Worm (Caenorhabditis elegans): ENCODE results near the gene mltn-5.

The mltn-5 gene

DNA sequence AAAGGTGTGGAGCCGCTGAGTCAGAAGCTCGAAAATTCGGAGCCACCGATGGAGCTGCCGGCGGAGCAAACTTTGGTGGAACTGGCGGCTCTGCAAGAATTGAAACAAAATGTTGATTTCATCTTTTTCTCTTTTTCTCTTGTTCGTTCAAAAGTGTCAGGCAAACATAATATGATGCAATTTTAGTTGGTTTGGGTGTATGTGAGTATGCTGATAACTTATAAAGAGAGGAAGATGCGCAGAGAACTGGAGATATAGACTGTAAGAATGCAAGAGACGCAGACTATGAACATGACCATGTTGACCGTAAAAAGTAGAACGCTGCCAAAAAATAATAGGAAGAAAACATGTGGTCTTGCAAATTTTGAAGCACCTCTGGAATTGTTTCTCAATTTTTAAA, 29.1 kb downstream of the mltn-5 start (continued):
- TF ChIP-seq cebp-1 (GFP tag; IDR thresholded peaks at IDR 0.05) (no peak), cebp-1 (tag; optimal IDR thresholded peaks at IDR 0.05) (peak; percentile 34), ztf-26 (tag; optimal IDR thresholded peaks at IDR 0.05) (peak; percentile 60), ceh-58 (GFP tag; IDR thresholded peaks at IDR 0.05) (no peak)

DNA sequence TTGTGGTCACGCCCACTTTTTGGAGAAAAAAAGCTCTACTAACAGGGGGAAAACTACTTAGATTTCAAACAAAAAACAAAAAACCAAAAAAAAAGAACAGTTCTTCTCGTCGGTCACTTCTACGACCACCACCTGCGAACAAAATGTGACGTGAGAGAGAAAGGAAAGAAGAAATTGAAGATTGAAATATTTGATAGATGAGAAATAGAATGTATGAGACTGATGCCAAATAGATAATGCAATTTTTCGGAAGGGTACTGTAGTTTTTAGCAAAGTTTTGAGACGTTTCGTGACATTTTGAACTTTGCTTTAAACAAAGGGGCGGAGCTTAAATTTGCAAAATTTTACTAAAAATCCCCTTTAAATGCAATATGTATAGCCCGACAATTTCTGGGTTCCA, 30.0 kb downstream of the mltn-5 start:
- TF ChIP-seq gei-17 (GFP tag; optimal IDR thresholded peaks at IDR 0.05) (no peak), nhr-80 (tag; optimal IDR thresholded peaks at IDR 0.05) (peak; percentile 22)

DNA sequence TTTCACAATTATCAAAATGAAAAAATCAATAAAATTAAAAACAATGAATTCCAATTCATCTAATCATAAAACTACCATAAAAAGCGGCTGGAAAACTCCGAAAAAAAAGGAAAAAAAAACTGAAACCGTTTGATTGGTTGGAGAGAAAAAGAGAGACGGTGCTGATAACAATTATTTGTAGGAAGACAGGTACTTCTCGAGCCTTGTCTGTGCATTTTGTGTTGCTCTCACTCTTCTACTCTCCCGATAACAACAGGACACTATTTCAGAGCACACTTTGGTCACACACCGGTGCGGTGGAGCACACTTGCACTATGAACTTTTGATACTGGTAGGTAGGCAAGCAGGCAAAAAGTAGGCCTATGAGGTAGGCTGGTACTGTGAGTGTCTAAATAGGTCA, 31.5 kb downstream of the mltn-5 start:
- no peak for TF ChIP-seq lin-54 (GFP tag; optimal IDR thresholded peaks at IDR 0.05)
- no peak for TF ChIP-seq dpff-1 (tag; optimal IDR thresholded peaks at IDR 0.05)
- no peak for TF ChIP-seq F22D6.2 (tag; optimal IDR thresholded peaks at IDR 0.05)
- peak; percentile 92 for TF ChIP-seq nhr-80 (tag; optimal IDR thresholded peaks at IDR 0.05)
- peak; percentile 62 for TF ChIP-seq mcd-1 (GFP tag; IDR thresholded peaks at IDR 0.05)
- no peak for TF ChIP-seq zim-3 (tag; optimal IDR thresholded peaks at IDR 0.05)
- TF ChIP-seq cebp-2 (GFP tag; IDR thresholded peaks at IDR 0.05), result no peak
- no peak for TF ChIP-seq rpc-1 (optimal IDR thresholded peaks at IDR 0.05)
- TF ChIP-seq rpc-1 (tag; optimal IDR thresholded peaks at IDR 0.05), result no peak
- no peak for TF ChIP-seq madf-6 (GFP tag; IDR thresholded peaks at IDR 0.05)
- TF ChIP-seq unc-62 (GFP tag; optimal IDR thresholded peaks at IDR 0.05), result no peak
- peak; percentile 7 for TF ChIP-seq nhr-90 (tag; optimal IDR thresholded peaks at IDR 0.05)
- no peak for TF ChIP-seq hsf-1 (GFP tag; IDR thresholded peaks at IDR 0.05)
- TF ChIP-seq F39B2.1 (GFP tag; IDR thresholded peaks at IDR 0.05), result no peak
- TF ChIP-seq chd-7 (tag; optimal IDR thresholded peaks at IDR 0.05), result peak; percentile 3
- no peak for TF ChIP-seq ceh-100 (GFP tag; IDR thresholded peaks at IDR 0.05)
- TF ChIP-seq B0035.1 (tag; optimal IDR thresholded peaks at IDR 0.05), result no peak
- peak; percentile 81 for TF ChIP-seq nfyb-1 (GFP tag; IDR thresholded peaks at IDR 0.05)
- TF ChIP-seq madf-8 (GFP tag; conservative IDR thresholded peaks at IDR 0.05), result no peak
- peak; percentile 40 for TF ChIP-seq ztf-22 (GFP tag; optimal IDR thresholded peaks at IDR 0.05)
- TF ChIP-seq nhr-27 (tag; optimal IDR thresholded peaks at IDR 0.05), result no peak
- no peak for TF ChIP-seq egrh-3 (GFP tag; IDR thresholded peaks at IDR 0.05)
- no peak for TF ChIP-seq mxl-1 (tag; optimal IDR thresholded peaks at IDR 0.05)
- TF ChIP-seq lsy-27 (tag; optimal IDR thresholded peaks at IDR 0.05; ENCODE audit: borderline replicate concordance, insufficient read depth), result no peak
- TF ChIP-seq sptf-2 (GFP tag; optimal IDR thresholded peaks at IDR 0.05), result no peak
- TF ChIP-seq pbrm-1 (GFP tag; IDR thresholded peaks at IDR 0.05), result no peak
- no peak for TF ChIP-seq tlf-1 (GFP tag; optimal IDR thresholded peaks at IDR 0.05)
- no peak for TF ChIP-seq rcor-1 (GFP tag; IDR thresholded peaks at IDR 0.05)
- no peak for TF ChIP-seq hmg-20 (GFP tag; IDR thresholded peaks at IDR 0.05)
- TF ChIP-seq ztf-3 (GFP tag; optimal IDR thresholded peaks at IDR 0.05), result no peak
- no peak for TF ChIP-seq hrde-1 (tag; optimal IDR thresholded peaks at IDR 0.05; ENCODE audit: borderline replicate concordance)
- no peak for TF ChIP-seq lin-26 (GFP tag; IDR thresholded peaks at IDR 0.05)
- TF ChIP-seq pha-4 (tag; optimal IDR thresholded peaks at IDR 0.05), result no peak
- 0 out of 2 replicates have a peak, but pooled peaks have one; percentile 27 for TF ChIP-seq B0336.3 (GFP tag; IDR thresholded peaks at IDR 0.05)
- no peak for TF ChIP-seq F37B4.10 (GFP tag; IDR thresholded peaks at IDR 0.05)
- TF ChIP-seq attf-5 (GFP tag; optimal IDR thresholded peaks at IDR 0.05), result peak; percentile 35
- no peak for TF ChIP-seq die-1 (tag; optimal IDR thresholded peaks at IDR 0.05)
- TF ChIP-seq let-526 (GFP tag; IDR thresholded peaks at IDR 0.05), result no peak
- no peak for TF ChIP-seq zfh-2 (GFP tag; conservative IDR thresholded peaks at IDR 0.05)
- TF ChIP-seq lin-35 (GFP tag; optimal IDR thresholded peaks at IDR 0.05), result no peak
- no peak for TF ChIP-seq ZK185.1 (tag; optimal IDR thresholded peaks at IDR 0.05; ENCODE audit: poor library complexity, severe bottlenecking)
- TF ChIP-seq lin-40 (tag; optimal IDR thresholded peaks at IDR 0.05), result no peak

All from whole organism, young adult.